Fruit fly (Drosophila melanogaster): ENCODE results near the gene Mst36Fa.

DNA sequence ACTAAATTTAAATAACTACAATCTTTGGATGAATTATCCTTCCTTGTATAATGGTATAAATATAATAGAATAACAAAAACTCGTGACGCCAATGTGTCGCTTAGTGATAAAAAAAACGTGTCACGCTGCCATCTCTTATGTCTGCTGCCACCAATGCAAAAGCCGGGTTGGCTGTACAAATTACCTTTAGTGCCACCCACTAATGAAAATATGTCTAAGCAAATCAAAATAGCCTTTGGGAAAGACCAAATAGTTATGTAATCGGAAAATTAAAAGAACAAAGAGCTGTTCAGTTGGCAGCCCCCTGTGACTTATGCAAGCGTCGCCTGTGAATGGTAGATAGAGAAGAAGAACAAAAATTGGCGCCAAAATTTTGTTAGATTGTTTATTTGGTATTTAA lies 12.6 kb upstream of the Mst36Fa start, which contains the start of gene CG10336:
- TF ChIP-seq CG8478 (optimal IDR thresholded peaks at IDR 0.05) = no peak
- no peak for TF ChIP-seq CTCF (optimal IDR thresholded peaks at IDR 0.05)

Measured in S2 (cell line).